Fruit fly (Drosophila melanogaster) whole organism, embryonic: Measurements from ENCODE around the gene Gr63a.
A peak's percentile ranks its signal among the peaks of the same experiment; 100 is the strongest.

Experiments
- Abd-B ChIP-seq: fragments of 200-800 bp; sonication (Bioruptor generic); optimal IDR thresholded peaks from 2 replicates; lab custom pipeline; 2018; ENCODE audit warnings: missing biosample characterization, mild to moderate bottlenecking, missing genetic modification characterization, moderate library complexity
- CG12104 ChIP-seq: fragments of 200-800 bp; sonication (Bioruptor generic); optimal IDR thresholded peaks from 3 replicates; lab custom pipeline; 2016; ENCODE audit warnings: missing biosample characterization, missing genetic modification characterization
- CG12942 ChIP-seq: fragments of 200-800 bp; sonication (Bioruptor generic); optimal IDR thresholded peaks from 3 replicates; lab custom pipeline; 2016; ENCODE audit warnings: missing biosample characterization, missing genetic modification characterization
- CG15696 ChIP-seq: fragments of 200-800 bp; sonication (Bioruptor generic); optimal IDR thresholded peaks from 2 replicates; lab custom pipeline; 2019; ENCODE audit warnings: missing biosample characterization, mild to moderate bottlenecking, missing genetic modification characterization, moderate library complexity
- CG1603 ChIP-seq: fragments of 200-800 bp; sonication (Bioruptor generic); optimal IDR thresholded peaks from 2 replicates; lab custom pipeline; 2019; ENCODE audit warnings: missing biosample characterization, mild to moderate bottlenecking, missing genetic modification characterization, moderate library complexity
- CG16815 ChIP-seq: fragments of 200-800 bp; sonication (Bioruptor generic); optimal IDR thresholded peaks from 3 replicates; lab custom pipeline; 2017; ENCODE audit warnings: missing biosample characterization, mild to moderate bottlenecking, missing genetic modification characterization
- CG17328 ChIP-seq: fragments of 200-800 bp; sonication (Bioruptor generic); IDR thresholded peaks from 2 replicates; pipeline ENCODE4 v1.3.6; 2022; ENCODE audit warnings: missing biosample characterization, missing genetic modification characterization
- CG18476 ChIP-seq: fragments of 200-800 bp; sonication (Bioruptor generic); optimal IDR thresholded peaks from 2 replicates; lab custom pipeline; 2016; ENCODE audit warnings: missing biosample characterization, mild to moderate bottlenecking, missing genetic modification characterization
- CG2202 ChIP-seq: fragments of 200-800 bp; sonication (Bioruptor generic); optimal IDR thresholded peaks from 2 replicates; lab custom pipeline; 2018; ENCODE audit warnings: missing biosample characterization, mild to moderate bottlenecking, missing genetic modification characterization
- CG2678 ChIP-seq: fragments of 200-800 bp; sonication (Bioruptor generic); optimal IDR thresholded peaks from 3 replicates; lab custom pipeline; 2019; ENCODE audit warnings: missing biosample characterization, mild to moderate bottlenecking, missing genetic modification characterization, moderate library complexity
- CG30403 ChIP-seq: fragments of 200-800 bp; sonication (Bioruptor generic); optimal IDR thresholded peaks from 3 replicates; lab custom pipeline; 2016; ENCODE audit warnings: missing biosample characterization, missing genetic modification characterization
- CG31388 ChIP-seq: fragments of 200-800 bp; sonication (Bioruptor generic); optimal IDR thresholded peaks from 2 replicates; lab custom pipeline; 2016; ENCODE audit warnings: missing biosample characterization, missing genetic modification characterization
- CG32772 ChIP-seq: fragments of 200-800 bp; sonication (Bioruptor generic); IDR thresholded peaks from 2 replicates; pipeline ENCODE4 v1.3.6; 2022; ENCODE audit warnings: missing biosample characterization, missing genetic modification characterization
- CG4424 ChIP-seq: fragments of 200-800 bp; sonication (Bioruptor generic); optimal IDR thresholded peaks from 3 replicates; lab custom pipeline; 2016; ENCODE audit warnings: missing biosample characterization, missing genetic modification characterization
- CG6175 ChIP-seq: fragments of 200-800 bp; sonication (Bioruptor generic); IDR thresholded peaks from 3 replicates; pipeline ENCODE4 v1.3.6; 2022; ENCODE audit warnings: missing biosample characterization, missing genetic modification characterization
- CG6254 ChIP-seq: fragments of 200-800 bp; sonication (Bioruptor generic); optimal IDR thresholded peaks from 3 replicates; lab custom pipeline; 2017; ENCODE audit warnings: mild to moderate bottlenecking, missing biosample characterization, missing genetic modification reagents, missing genetic modification characterization
- CG6689 ChIP-seq: fragments of 200-800 bp; sonication (Bioruptor generic); IDR thresholded peaks from 2 replicates; pipeline ENCODE4 v1.3.6; 2022; ENCODE audit warnings: missing biosample characterization, missing genetic modification characterization
- CG6765 ChIP-seq: fragments of 200-800 bp; sonication (Bioruptor generic); optimal IDR thresholded peaks from 3 replicates; lab custom pipeline; 2017; ENCODE audit warnings: missing biosample characterization, mild to moderate bottlenecking, missing genetic modification characterization
- CG7786 ChIP-seq: fragments of 200-800 bp; sonication (Bioruptor generic); optimal IDR thresholded peaks from 2 replicates; lab custom pipeline; 2016; ENCODE audit warnings: missing biosample characterization, missing genetic modification characterization
- CoRest ChIP-seq: fragments of 200-800 bp; sonication (Bioruptor generic); optimal IDR thresholded peaks from 3 replicates; lab custom pipeline; 2018; ENCODE audit warnings: missing biosample characterization, mild to moderate bottlenecking, missing genetic modification characterization, moderate library complexity
- Dfd ChIP-seq, 2 experiments: fragments of >200 bp; optimal IDR thresholded peaks; 2 replicates each; lab custom pipeline; 2017; ENCODE audit warnings: missing biosample characterization in 2 of 2, missing genetic modification characterization in 2 of 2
- HLHmδ ChIP-seq: fragments of 200-800 bp; sonication (Bioruptor generic); optimal IDR thresholded peaks from 2 replicates; lab custom pipeline; 2018; ENCODE audit warnings: missing biosample characterization, mild to moderate bottlenecking, missing genetic modification characterization, moderate library complexity
- Hr39 ChIP-seq: fragments of >200 bp; optimal IDR thresholded peaks from 2 replicates; lab custom pipeline; 2017
- Lhr ChIP-seq: fragments of 200-800 bp; sonication (Bioruptor generic); optimal IDR thresholded peaks from 3 replicates; lab custom pipeline; 2017; ENCODE audit warnings: mild to moderate bottlenecking, missing biosample characterization, missing genetic modification reagents, missing genetic modification characterization
- Lpt ChIP-seq: fragments of >200 bp; optimal IDR thresholded peaks from 2 replicates; lab custom pipeline; 2018; ENCODE audit warnings: missing biosample characterization, missing genetic modification characterization
- MESR4 ChIP-seq: fragments of 200-800 bp; sonication (Bioruptor generic); optimal IDR thresholded peaks from 2 replicates; lab custom pipeline; 2018; ENCODE audit warnings: missing biosample characterization, mild to moderate bottlenecking, missing genetic modification characterization, moderate library complexity
- Neu2 ChIP-seq: fragments of 200-800 bp; sonication (Bioruptor generic); optimal IDR thresholded peaks from 3 replicates; lab custom pipeline; 2016; ENCODE audit warnings: missing biosample characterization, missing genetic modification characterization, borderline replicate concordance
- Vsx1 ChIP-seq: fragments of 200-800 bp; sonication (Bioruptor generic); optimal IDR thresholded peaks from 2 replicates; lab custom pipeline; 2017; ENCODE audit warnings: missing biosample characterization, mild to moderate bottlenecking, missing genetic modification characterization, missing genetic modification reagents
- Xbp1 ChIP-seq: fragments of 200-800 bp; sonication (Bioruptor generic); optimal IDR thresholded peaks from 3 replicates; lab custom pipeline; 2016; ENCODE audit warnings: missing biosample characterization, mild to moderate bottlenecking, missing genetic modification characterization
- Xrp1 ChIP-seq: fragments of 200-800 bp; sonication (Bioruptor generic); IDR thresholded peaks from 2 replicates; pipeline ENCODE4 v1.3.6; 2022; ENCODE audit warnings: missing biosample characterization, missing genetic modification characterization
- ap ChIP-seq: fragments of 200-800 bp; sonication (Bioruptor generic); IDR thresholded peaks from 2 replicates; pipeline ENCODE4 v1.3.6; 2022; ENCODE audit warnings: missing biosample characterization, missing genetic modification characterization
- az2 ChIP-seq: fragments of 200-800 bp; sonication (Bioruptor generic); optimal IDR thresholded peaks from 3 replicates; lab custom pipeline; 2016; ENCODE audit warnings: missing biosample characterization, missing genetic modification characterization
- bsh ChIP-seq, 2 experiments: fragments of 200-800 bp; sonication (Bioruptor generic); optimal IDR thresholded peaks; 2 replicates each; lab custom pipeline; 2017 to 2018; ENCODE audit warnings: mild to moderate bottlenecking in 2 of 2, missing biosample characterization in 2 of 2, missing genetic modification characterization in 2 of 2, moderate library complexity in 1 of 2
- cato ChIP-seq: fragments of 200-800 bp; sonication (Bioruptor generic); optimal IDR thresholded peaks from 2 replicates; lab custom pipeline; 2016; ENCODE audit warnings: missing biosample characterization, missing genetic modification characterization, borderline replicate concordance
- crp ChIP-seq, 2 experiments: fragments of 200-800 bp; sonication (Bioruptor generic); optimal IDR thresholded peaks; 2 replicates in 1 of 2; 3 replicates in 1 of 2; lab custom pipeline; 2017; ENCODE audit warnings: missing biosample characterization in 2 of 2, missing genetic modification characterization in 2 of 2, mild to moderate bottlenecking in 1 of 2, moderate library complexity in 1 of 2
- dmrt11E ChIP-seq: fragments of 200-800 bp; sonication (Bioruptor generic); optimal IDR thresholded peaks from 3 replicates; lab custom pipeline; 2018; ENCODE audit warnings: missing biosample characterization, mild to moderate bottlenecking, missing genetic modification characterization, moderate library complexity
- dpn ChIP-seq, 2 experiments: fragments of 200-800 bp; sonication (Bioruptor generic); optimal IDR thresholded peaks; 3 replicates each; lab custom pipeline; 2016; ENCODE audit warnings: missing biosample characterization in 2 of 2, missing genetic modification characterization in 2 of 2
- ewg ChIP-seq: fragments of 200-800 bp; sonication (Bioruptor generic); optimal IDR thresholded peaks from 3 replicates; lab custom pipeline; 2017; ENCODE audit warnings: mild to moderate bottlenecking, missing biosample characterization, missing genetic modification reagents, missing genetic modification characterization
- fru ChIP-seq: fragments of >200 bp; optimal IDR thresholded peaks from 2 replicates; lab custom pipeline; 2017
- grau ChIP-seq: fragments of 200-800 bp; optimal IDR thresholded peaks from 3 replicates; lab custom pipeline; 2019; ENCODE audit warnings: missing biosample characterization, mild to moderate bottlenecking, missing genetic modification characterization, moderate library complexity
- hth ChIP-seq: fragments of >200 bp; optimal IDR thresholded peaks from 2 replicates; lab custom pipeline; 2017; ENCODE audit warnings: inconsistent platforms
- lbe ChIP-seq: fragments of 200-800 bp; sonication (Bioruptor generic); optimal IDR thresholded peaks from 2 replicates; lab custom pipeline; 2016; ENCODE audit warnings: missing biosample characterization, mild to moderate bottlenecking, missing genetic modification characterization
- lmd ChIP-seq: fragments of 200-800 bp; sonication (Bioruptor generic); IDR thresholded peaks from 2 replicates; pipeline ENCODE4 v1.3.6; 2022; ENCODE audit warnings: missing biosample characterization, missing genetic modification characterization
- org-1 ChIP-seq: fragments of 200-800 bp; sonication (Bioruptor generic); optimal IDR thresholded peaks from 2 replicates; lab custom pipeline; 2017; ENCODE audit warnings: missing biosample characterization, missing genetic modification characterization
- pb ChIP-seq: fragments of 200-800 bp; sonication (Bioruptor generic); optimal IDR thresholded peaks from 3 replicates; lab custom pipeline; 2016; ENCODE audit warnings: missing biosample characterization, missing genetic modification characterization
- so ChIP-seq: fragments of 200-800 bp; sonication (Bioruptor generic); IDR thresholded peaks from 3 replicates; pipeline ENCODE4 v1.3.6; 2022; ENCODE audit warnings: missing biosample characterization, missing genetic modification characterization
- stc ChIP-seq: fragments of 200-800 bp; sonication (Bioruptor generic); IDR thresholded peaks from 2 replicates; pipeline ENCODE4 v1.3.6; 2022; ENCODE audit warnings: missing biosample characterization, missing genetic modification characterization
- sug ChIP-seq: fragments of 200-800 bp; optimal IDR thresholded peaks from 2 replicates; lab custom pipeline; 2019; ENCODE audit warnings: missing biosample characterization, mild to moderate bottlenecking, missing genetic modification characterization, moderate library complexity
- tin ChIP-seq: fragments of 200-800 bp; sonication (Bioruptor generic); optimal IDR thresholded peaks from 3 replicates; lab custom pipeline; 2016; ENCODE audit warnings: missing biosample characterization, missing genetic modification characterization
- tna ChIP-seq: fragments of 200-800 bp; sonication (Bioruptor generic); IDR thresholded peaks from 2 replicates; pipeline ENCODE4 v1.3.6; 2022; ENCODE audit warnings: missing biosample characterization, missing genetic modification characterization; ENCODE audit not compliant: partially characterized antibody
- twi ChIP-seq: fragments of 200-800 bp; optimal IDR thresholded peaks from 2 replicates; lab custom pipeline; 2019; ENCODE audit warnings: missing biosample characterization, mild to moderate bottlenecking, missing genetic modification characterization, moderate library complexity

The Gr63a gene

DNA sequence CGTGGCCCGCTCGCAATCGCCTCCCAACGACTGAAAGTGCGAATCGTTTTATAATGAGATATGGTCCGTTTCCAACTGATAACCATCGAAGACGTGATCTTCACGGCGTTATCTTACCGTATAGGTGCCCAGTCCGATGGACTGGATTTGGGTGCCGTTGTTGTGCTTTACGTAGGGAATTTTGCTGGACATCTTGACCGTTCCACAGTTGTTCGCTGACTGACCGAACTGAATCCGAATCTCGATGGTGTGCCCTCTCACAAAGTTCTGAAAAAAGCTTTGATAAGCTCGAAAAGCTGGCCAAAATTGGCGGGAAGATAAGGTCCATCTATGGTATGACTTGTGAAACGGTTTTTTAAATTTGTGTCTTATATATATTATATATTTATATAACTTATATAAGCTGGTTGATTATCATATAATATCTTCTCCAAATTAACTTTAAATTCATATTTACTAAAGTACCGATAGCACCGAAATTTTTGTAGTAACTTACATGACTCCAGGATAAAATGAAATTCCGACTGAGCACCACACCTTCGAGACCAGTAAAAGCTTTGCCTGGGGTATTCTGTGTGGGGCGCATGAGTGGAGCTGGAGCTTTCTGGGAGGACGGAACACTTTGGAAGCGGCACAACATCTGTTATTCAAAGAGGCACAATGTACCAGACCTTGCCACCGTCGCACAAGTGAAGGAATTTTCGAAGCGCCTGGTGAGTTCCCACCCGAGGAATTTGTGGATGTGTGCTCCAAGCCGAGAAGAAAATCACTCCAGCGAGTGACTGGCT lies 46.0 kb upstream of the Gr63a start, which contains the start of the genes CG10863 and CG14982 (continued):
- no peak for TF ChIP-seq Xrp1 (GFP tag; lab: Robert Waterston, UW)
- peak; percentile 11 for TF ChIP-seq CG2678
- TF ChIP-seq CoRest (tag; lab: Kevin White, UChicago) = no peak
- no peak for TF ChIP-seq tna (GFP tag; lab: Robert Waterston, UW)
- no peak for TF ChIP-seq ap (GFP tag; lab: Robert Waterston, UW)
- no peak for TF ChIP-seq CG12942 (GFP tag; lab: Kevin White, UChicago)
- TF ChIP-seq Abd-B (GFP tag; lab: Kevin White, UChicago) = no peak
- no peak for TF ChIP-seq Xbp1
- no peak for TF ChIP-seq CG16815 (GFP tag; lab: Kevin White, UChicago)
- TF ChIP-seq CG6175 (GFP tag; lab: Robert Waterston, UW) = no peak
- TF ChIP-seq crp (GFP tag; optimal IDR thresholded peaks at IDR 0.05; lab: Kevin White, UChicago) = no peak
- no peak for TF ChIP-seq dpn (GFP tag; optimal IDR thresholded peaks at IDR 0.05; lab: Kevin White, UChicago)
- TF ChIP-seq lmd (GFP tag; lab: Robert Waterston, UW) = no peak
- TF ChIP-seq CG32772 = no peak
- no peak for TF ChIP-seq hth (lab: Kevin White, UChicago)
- no peak for TF ChIP-seq CG18476 (GFP tag; lab: Kevin White, UChicago)
- TF ChIP-seq CG12104 = no peak
- TF ChIP-seq Lpt (GFP tag; lab: Kevin White, UChicago) = no peak
- no peak for TF ChIP-seq Dfd (GFP tag; optimal IDR thresholded peaks at IDR 0.05; lab: Kevin White, UChicago)
- no peak for TF ChIP-seq CG6689 (GFP tag; lab: Robert Waterston, UW)
- no peak for TF ChIP-seq dmrt11E (tag; lab: Kevin White, UChicago)
- TF ChIP-seq stc (GFP tag; lab: Robert Waterston, UW) = no peak
- TF ChIP-seq org-1 (GFP tag; lab: Kevin White, UChicago) = no peak
- TF ChIP-seq Lhr (GFP tag; lab: Kevin White, UChicago) = no peak
- TF ChIP-seq bsh (GFP tag; optimal IDR thresholded peaks at IDR 0.05; lab: Kevin White, UChicago) = no peak
- TF ChIP-seq CG4424 (GFP tag; lab: Kevin White, UChicago) = no peak
- no peak for TF ChIP-seq az2
- TF ChIP-seq so (GFP tag; lab: Robert Waterston, UW) = no peak
- no peak for TF ChIP-seq CG6765
- TF ChIP-seq HLHmδ = no peak
- no peak for TF ChIP-seq CG31388 (GFP tag; lab: Kevin White, UChicago)
- no peak for TF ChIP-seq CG30403 (GFP tag; lab: Kevin White, UChicago)
- no peak for TF ChIP-seq Hr39 (lab: Kevin White, UChicago)
- TF ChIP-seq MESR4 (GFP tag; lab: Kevin White, UChicago) = no peak
- TF ChIP-seq Vsx1 (GFP tag; lab: Kevin White, UChicago) = no peak
- TF ChIP-seq twi (tag; lab: Kevin White, UChicago) = no peak
- TF ChIP-seq fru (lab: Kevin White, UChicago) = no peak
- no peak for TF ChIP-seq CG7786 (GFP tag; lab: Kevin White, UChicago)
- no peak for TF ChIP-seq tin (GFP tag; lab: Kevin White, UChicago)
- no peak for TF ChIP-seq CG15696 (tag; lab: Kevin White, UChicago)
- no peak for TF ChIP-seq pb (GFP tag; lab: Kevin White, UChicago)
- no peak for TF ChIP-seq Neu2 (GFP tag; lab: Kevin White, UChicago)
- peak; percentile 71 for TF ChIP-seq sug (tag; lab: Kevin White, UChicago)
- TF ChIP-seq grau (tag; lab: Kevin White, UChicago) = no peak
- no peak for TF ChIP-seq CG6254 (GFP tag; lab: Kevin White, UChicago)
- TF ChIP-seq cato (GFP tag; lab: Kevin White, UChicago) = no peak
- peak; percentile 61 for TF ChIP-seq ewg (GFP tag; lab: Kevin White, UChicago)
- TF ChIP-seq CG1603 (tag; lab: Kevin White, UChicago) = no peak
- TF ChIP-seq CG17328 (GFP tag; lab: Robert Waterston, UW) = no peak
- TF ChIP-seq lbe (GFP tag; lab: Kevin White, UChicago) = peak; percentile 8
- no peak for TF ChIP-seq CG2202 (tag; lab: Kevin White, UChicago)
